Worm (Caenorhabditis elegans) whole organism, L3 larva: ENCODE results near the gene Y57G11C.28.

Experiments
- ZK546.5 ChIP-seq: sonication (generic microtip); optimal IDR thresholded peaks from 2 replicates; lab custom pipeline; 2017; ENCODE audit warnings: missing biosample characterization, missing genetic modification characterization
- aly-2 ChIP-seq: fragments of 150-350 bp; optimal IDR thresholded peaks from 2 replicates; lab custom pipeline; 2014; ENCODE audit warnings: missing biosample characterization, missing genetic modification characterization
- ceh-82 ChIP-seq: fragments of 150-350 bp; optimal IDR thresholded peaks from 2 replicates; lab custom pipeline; 2014; ENCODE audit warnings: missing biosample characterization, missing genetic modification characterization
- elt-3 ChIP-seq, 3 experiments: fragments of 150-350 bp in 1 of 3; sonication (generic microtip) in 2 of 3; optimal IDR thresholded peaks; 2 replicates in 2 of 3; 4 replicates in 1 of 3; lab custom pipeline; 2014 to 2017; ENCODE audit warnings: missing biosample characterization in 3 of 3, missing genetic modification characterization in 3 of 3
- eor-1 ChIP-seq, 2 experiments: fragments of 150-350 bp; optimal IDR thresholded peaks; 2 replicates each; lab custom pipeline; 2014 to 2018; ENCODE audit warnings: missing biosample characterization in 2 of 2, missing genetic modification characterization in 2 of 2
- nhr-11 ChIP-seq: fragments of 150-350 bp; optimal IDR thresholded peaks from 2 replicates; lab custom pipeline; 2014; ENCODE audit warnings: missing biosample characterization, missing genetic modification characterization
- nhr-28 ChIP-seq: fragments of 150-350 bp; optimal IDR thresholded peaks from 2 replicates; lab custom pipeline; 2014; ENCODE audit warnings: missing biosample characterization, missing genetic modification characterization
- nhr-76 ChIP-seq: fragments of 150-350 bp; sonication (generic microtip); optimal IDR thresholded peaks from 5 replicates; lab custom pipeline; 2014; ENCODE audit warnings: missing biosample characterization, missing genetic modification characterization
- nhr-77 ChIP-seq: fragments of 150-350 bp; optimal IDR thresholded peaks from 2 replicates; lab custom pipeline; 2014; ENCODE audit warnings: missing biosample characterization, missing genetic modification characterization
- pha-4 ChIP-seq: fragments of 150-350 bp; optimal IDR thresholded peaks from 2 replicates; lab custom pipeline; 2014; ENCODE audit warnings: missing biosample characterization, missing genetic modification reagents, missing genetic modification characterization
- pqm-1 ChIP-seq: fragments of 150-350 bp; optimal IDR thresholded peaks from 2 replicates; lab custom pipeline; 2017; ENCODE audit warnings: missing biosample characterization, missing genetic modification characterization, inconsistent platforms
- unc-62 ChIP-seq: fragments of 150-350 bp; sonication (generic microtip); optimal IDR thresholded peaks from 4 replicates; lab custom pipeline; 2014; ENCODE audit warnings: missing biosample characterization, missing genetic modification reagents, missing genetic modification characterization
- zag-1 ChIP-seq: fragments of 150-350 bp; optimal IDR thresholded peaks from 2 replicates; lab custom pipeline; 2014; ENCODE audit warnings: missing biosample characterization, missing genetic modification characterization

- TF ChIP-seq eor-1 (tag; optimal IDR thresholded peaks at IDR 0.05; lab: Kevin White, UChicago) (no peak), pqm-1 (tag; lab: Kevin White, UChicago) (no peak), aly-2 (no peak), elt-3 (tag; optimal IDR thresholded peaks at IDR 0.05; lab: Kevin White, UChicago) (no peak), pha-4 (tag; lab: Kevin White, UChicago) (no peak), nhr-11 (no peak), nhr-76 (no peak), nhr-77 (tag; lab: Kevin White, UChicago) (no peak), ceh-82 (tag; lab: Kevin White, UChicago) (no peak), unc-62 (no peak), ZK546.5 (tag; lab: Kevin White, UChicago) (no peak), nhr-28 (tag; lab: Kevin White, UChicago) (no peak), zag-1 (tag; lab: Kevin White, UChicago) (no peak)
Observed at ce11 chrIV:14929421-14929820, at the start of gene Y57G11C.28.
